Worm (Caenorhabditis elegans): ENCODE measurements around the gene Y62H9A.11.
A peak's percentile ranks its signal among the peaks of the same experiment; 100 is the strongest.

Gene Y62H9A.11

DNA sequence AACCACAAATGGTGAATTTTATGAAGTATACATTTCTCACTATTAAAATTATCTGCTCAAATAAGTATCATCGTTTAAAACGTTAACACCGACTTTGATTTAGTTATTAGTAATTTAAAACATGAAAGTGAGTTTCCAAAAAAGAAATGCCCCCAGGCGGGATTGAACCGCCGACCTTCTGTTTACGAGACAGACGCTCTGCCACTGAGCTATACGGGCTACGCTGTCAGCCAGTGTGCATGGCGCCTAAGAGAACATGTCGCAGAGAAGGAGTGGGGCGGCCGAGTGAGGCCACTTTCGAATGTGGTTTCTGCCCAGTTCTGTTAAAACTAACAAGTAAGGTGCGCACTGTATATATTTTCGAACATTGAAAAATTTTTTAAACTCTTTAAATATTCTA is 27.8 kb upstream of the Y62H9A.11 start:
- TF ChIP-seq ref-1 (GFP tag; conservative IDR thresholded peaks at IDR 0.05): peak; percentile 72
- TF ChIP-seq flt-1 (GFP tag; IDR thresholded peaks at IDR 0.05): peak; percentile 92
- TF ChIP-seq tab-1 (GFP tag; IDR thresholded peaks at IDR 0.05): peak; percentile 90
- TF ChIP-seq ztf-29 (GFP tag; IDR thresholded peaks at IDR 0.05): 0 out of 2 replicates have a peak, but pooled peaks have one; percentile 58
- peak; percentile 41 for TF ChIP-seq med-1 (GFP tag; optimal IDR thresholded peaks at IDR 0.05; ENCODE audit: insufficient read depth)
- TF ChIP-seq T22C8.4 (GFP tag; IDR thresholded peaks at IDR 0.05): peak; percentile 63; the same call in 1 of the 2 replicates
- TF ChIP-seq cog-1 (tag; optimal IDR thresholded peaks at IDR 0.05): peak; percentile 69
- peak; percentile 85 for TF ChIP-seq ztf-23 (GFP tag; IDR thresholded peaks at IDR 0.05)
- TF ChIP-seq klf-2 (GFP tag; conservative IDR thresholded peaks at IDR 0.05): peak; percentile 79

DNA sequence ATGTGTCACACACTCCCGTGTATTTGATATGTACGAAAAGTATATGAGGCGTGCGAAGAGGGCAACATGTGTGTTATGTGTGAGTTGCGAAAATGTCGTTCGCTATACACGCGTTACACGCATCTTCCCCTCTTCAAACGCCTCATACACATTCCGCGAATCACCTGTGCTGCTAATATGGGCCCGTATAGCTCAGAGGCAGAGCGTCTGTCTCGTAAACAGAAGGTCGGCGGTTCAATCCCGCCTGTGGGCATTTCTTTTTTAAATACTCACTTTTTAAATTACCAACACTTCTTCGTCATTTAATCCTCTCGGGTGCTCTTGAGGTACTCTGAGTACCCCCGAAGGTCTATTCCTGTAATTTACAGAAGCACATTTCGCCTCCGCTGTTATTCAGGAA is 26.4 kb upstream of the Y62H9A.11 start:
- TF ChIP-seq tab-1 (GFP tag; IDR thresholded peaks at IDR 0.05) (0 out of 2 replicates have a peak, but pooled peaks have one; percentile 32), ztf-23 (GFP tag; IDR thresholded peaks at IDR 0.05) (no peak), T22C8.4 (GFP tag; IDR thresholded peaks at IDR 0.05) (no peak), flt-1 (GFP tag; IDR thresholded peaks at IDR 0.05) (0 out of 2 replicates have a peak, but pooled peaks have one; percentile 32), klf-2 (GFP tag; conservative IDR thresholded peaks at IDR 0.05) (no peak), med-1 (GFP tag; optimal IDR thresholded peaks at IDR 0.05; ENCODE audit: insufficient read depth) (no peak)

DNA sequence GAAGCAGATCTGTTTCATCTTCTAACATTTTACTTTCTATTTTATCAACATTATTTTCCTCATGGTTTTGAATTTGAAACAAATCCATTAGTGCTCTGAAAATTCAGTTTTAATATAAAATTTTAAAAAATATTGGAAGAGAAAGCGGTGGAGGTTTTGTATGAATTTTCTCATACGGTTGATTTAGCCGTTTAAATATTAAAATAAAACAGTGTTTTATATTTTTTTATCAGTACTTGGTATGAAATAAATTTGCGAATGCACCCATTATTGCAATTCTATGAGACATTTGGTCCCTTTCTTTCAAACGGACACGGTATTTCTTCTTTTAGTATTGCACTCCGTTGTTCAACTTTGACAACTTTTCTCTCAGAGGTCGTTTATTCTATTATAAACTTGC is 24.4 kb upstream of the Y62H9A.11 start, which contains the start of gene dot-1.4:
Gene dot-1.4 (minus strand): TSS at position 101 of the 400 bp plus-strand sequence.
- TF ChIP-seq flt-1 (GFP tag; IDR thresholded peaks at IDR 0.05) (no peak), cog-1 (tag; optimal IDR thresholded peaks at IDR 0.05) (no peak), T22C8.4 (GFP tag; IDR thresholded peaks at IDR 0.05) (no peak), klf-2 (GFP tag; conservative IDR thresholded peaks at IDR 0.05) (no peak), ztf-29 (GFP tag; IDR thresholded peaks at IDR 0.05) (no peak), tab-1 (GFP tag; IDR thresholded peaks at IDR 0.05) (no peak), ztf-23 (GFP tag; IDR thresholded peaks at IDR 0.05) (no peak), med-1 (GFP tag; optimal IDR thresholded peaks at IDR 0.05; ENCODE audit: insufficient read depth) (no peak), ref-1 (GFP tag; conservative IDR thresholded peaks at IDR 0.05) (no peak)

ce11 chrX:11927585-11927984 is 20.4 kb upstream of the Y62H9A.11 start, which contains the start of gene F55G7.4:
Gene F55G7.4 (plus strand): TSS chrX:11927885.
- TF ChIP-seq flt-1 (GFP tag; IDR thresholded peaks at IDR 0.05) (no peak), T22C8.4 (GFP tag; IDR thresholded peaks at IDR 0.05) (no peak), ref-1 (GFP tag; conservative IDR thresholded peaks at IDR 0.05) (no peak), tab-1 (GFP tag; IDR thresholded peaks at IDR 0.05) (no peak), ztf-29 (GFP tag; IDR thresholded peaks at IDR 0.05) (no peak), ztf-23 (GFP tag; IDR thresholded peaks at IDR 0.05) (no peak), cog-1 (tag; optimal IDR thresholded peaks at IDR 0.05) (no peak), med-1 (GFP tag; optimal IDR thresholded peaks at IDR 0.05; ENCODE audit: insufficient read depth) (no peak), klf-2 (GFP tag; conservative IDR thresholded peaks at IDR 0.05) (no peak)

DNA sequence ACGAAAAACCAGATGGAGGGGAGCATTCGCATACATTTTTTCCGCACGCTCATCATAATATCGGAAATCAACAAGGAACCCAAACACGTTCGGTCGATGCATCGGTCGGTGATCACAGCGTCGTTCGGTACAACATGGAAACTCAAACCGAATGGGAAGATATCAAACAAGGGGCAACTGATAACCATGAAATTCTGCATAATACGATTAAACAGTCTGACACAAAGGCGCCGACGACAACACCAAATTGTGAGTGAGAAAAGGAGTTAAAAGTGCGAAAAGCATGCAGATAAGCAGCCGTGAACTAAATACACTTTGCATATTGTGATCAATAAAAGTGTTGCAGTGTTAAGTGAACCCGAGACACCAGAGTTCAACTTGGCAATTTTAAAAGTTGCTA is 18.1 kb upstream of the Y62H9A.11 start:
- TF ChIP-seq ref-1 (GFP tag; conservative IDR thresholded peaks at IDR 0.05) (no peak), ztf-29 (GFP tag; IDR thresholded peaks at IDR 0.05) (no peak), cog-1 (tag; optimal IDR thresholded peaks at IDR 0.05) (no peak), ztf-23 (GFP tag; IDR thresholded peaks at IDR 0.05) (no peak), T22C8.4 (GFP tag; IDR thresholded peaks at IDR 0.05) (no peak), klf-2 (GFP tag; conservative IDR thresholded peaks at IDR 0.05) (no peak), tab-1 (GFP tag; IDR thresholded peaks at IDR 0.05) (no peak), med-1 (GFP tag; optimal IDR thresholded peaks at IDR 0.05; ENCODE audit: insufficient read depth) (no peak), flt-1 (GFP tag; IDR thresholded peaks at IDR 0.05) (no peak)

- TF ChIP-seq ref-1 (GFP tag; conservative IDR thresholded peaks at IDR 0.05): no peak
- TF ChIP-seq klf-2 (GFP tag; conservative IDR thresholded peaks at IDR 0.05): no peak
- TF ChIP-seq T22C8.4 (GFP tag; IDR thresholded peaks at IDR 0.05): no peak
- no peak for TF ChIP-seq med-1 (GFP tag; optimal IDR thresholded peaks at IDR 0.05; ENCODE audit: insufficient read depth)
Observed at ce11 chrX:11924158-11924557, 17.0 kb upstream of the Y62H9A.11 start, which contains the start of gene F55G7.1. Gene F55G7.1 (plus strand): TSS chrX:11924433.

- no peak for TF ChIP-seq ztf-23 (GFP tag; IDR thresholded peaks at IDR 0.05)
- TF ChIP-seq T22C8.4 (GFP tag; IDR thresholded peaks at IDR 0.05): no peak
- no peak for TF ChIP-seq klf-2 (GFP tag; conservative IDR thresholded peaks at IDR 0.05)
- no peak for TF ChIP-seq ref-1 (GFP tag; conservative IDR thresholded peaks at IDR 0.05)
- no peak for TF ChIP-seq cog-1 (tag; optimal IDR thresholded peaks at IDR 0.05)
- TF ChIP-seq tab-1 (GFP tag; IDR thresholded peaks at IDR 0.05): no peak
- no peak for TF ChIP-seq flt-1 (GFP tag; IDR thresholded peaks at IDR 0.05)
- no peak for TF ChIP-seq ztf-29 (GFP tag; IDR thresholded peaks at IDR 0.05)
- TF ChIP-seq med-1 (GFP tag; optimal IDR thresholded peaks at IDR 0.05; ENCODE audit: insufficient read depth): no peak
Observed at ce11 chrX:11920723-11921283, 13.6 kb upstream of the Y62H9A.11 start, which contains the start of gene Y62H9A.14. Gene Y62H9A.14 (plus strand): TSS chrX:11921233.

DNA sequence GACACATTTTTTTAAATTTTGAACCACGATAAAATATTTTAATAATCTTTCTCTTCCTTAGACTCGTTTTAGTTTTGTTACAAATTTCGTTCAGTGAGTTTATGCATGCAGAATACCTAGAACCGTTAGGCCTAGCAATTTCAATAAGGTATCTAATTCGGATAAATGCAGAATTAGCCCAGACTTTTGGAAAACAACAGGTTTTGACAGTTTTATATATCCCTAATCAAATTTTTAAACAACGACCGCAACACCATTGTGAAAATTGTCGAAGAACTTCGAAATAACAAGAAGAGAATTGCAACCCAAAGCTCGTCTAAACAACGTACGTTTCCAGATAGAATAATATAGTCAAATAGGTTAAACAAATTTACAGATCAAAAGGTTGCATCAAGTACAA is 10.8 kb upstream of the Y62H9A.11 start, which contains the start of gene Y62H9A.16:
Gene Y62H9A.16 (plus strand): TSS at position 301 of the 400 bp plus-strand sequence.
- TF ChIP-seq cog-1 (tag; optimal IDR thresholded peaks at IDR 0.05) (no peak), tab-1 (GFP tag; IDR thresholded peaks at IDR 0.05) (no peak), med-1 (GFP tag; optimal IDR thresholded peaks at IDR 0.05; ENCODE audit: insufficient read depth) (no peak), ref-1 (GFP tag; conservative IDR thresholded peaks at IDR 0.05) (no peak), T22C8.4 (GFP tag; IDR thresholded peaks at IDR 0.05) (no peak), ztf-29 (GFP tag; IDR thresholded peaks at IDR 0.05) (no peak), flt-1 (GFP tag; IDR thresholded peaks at IDR 0.05) (no peak), ztf-23 (GFP tag; IDR thresholded peaks at IDR 0.05) (no peak)

ce11 chrX:11916705-11917104 is 9.5 kb upstream of the Y62H9A.11 start, which contains the start of gene Y62H9A.13:
Gene Y62H9A.13 (plus strand): TSS chrX:11917005.
- TF ChIP-seq ztf-23 (GFP tag; IDR thresholded peaks at IDR 0.05): no peak
- no peak for TF ChIP-seq med-1 (GFP tag; optimal IDR thresholded peaks at IDR 0.05; ENCODE audit: insufficient read depth)
- no peak for TF ChIP-seq T22C8.4 (GFP tag; IDR thresholded peaks at IDR 0.05)
- no peak for TF ChIP-seq flt-1 (GFP tag; IDR thresholded peaks at IDR 0.05)
- no peak for TF ChIP-seq klf-2 (GFP tag; conservative IDR thresholded peaks at IDR 0.05)
- no peak for TF ChIP-seq tab-1 (GFP tag; IDR thresholded peaks at IDR 0.05)
- TF ChIP-seq cog-1 (tag; optimal IDR thresholded peaks at IDR 0.05): no peak
